Worm (Caenorhabditis elegans) whole organism, L1 larva: Measurements from ENCODE around the gene hsp-16.41.

Experiments used
- ama-1 ChIP-seq: fragments of 150-350 bp; optimal IDR thresholded peaks from 2 replicates; lab custom pipeline; 2014
- ceh-82 ChIP-seq, 3 experiments: fragments of 150-350 bp in 1 of 3; sonication (generic microtip) in 2 of 3; optimal IDR thresholded peaks; 2 replicates each; lab custom pipeline; 2014 to 2017; ENCODE audit warnings: missing biosample characterization in 3 of 3, missing genetic modification characterization in 3 of 3
- elt-3 ChIP-seq, 6 experiments: fragments of 150-350 bp in 1 of 6; sonication (generic microtip); optimal IDR thresholded peaks; 2 replicates each; lab custom pipeline; 2017 to 2018; ENCODE audit warnings: missing biosample characterization in 6 of 6, missing genetic modification characterization in 6 of 6, inconsistent platforms in 1 of 6
- fkh-10 ChIP-seq: sonication (generic microtip); optimal IDR thresholded peaks from 2 replicates; lab custom pipeline; 2017; ENCODE audit warnings: missing biosample characterization, missing genetic modification reagents, missing genetic modification characterization
- lsy-2 ChIP-seq, 2 experiments: fragments of 150-350 bp; optimal IDR thresholded peaks; 2 replicates each; lab custom pipeline; 2014; ENCODE audit warnings: missing biosample characterization in 2 of 2, missing genetic modification characterization in 2 of 2
- mdl-1 ChIP-seq, 2 experiments: fragments of 150-350 bp; optimal IDR thresholded peaks; 2 replicates each; lab custom pipeline; 2014 to 2017; ENCODE audit warnings: missing biosample characterization in 2 of 2, missing genetic modification characterization in 2 of 2, inconsistent platforms in 1 of 2
- mef-2 ChIP-seq: fragments of 150-350 bp; optimal IDR thresholded peaks from 2 replicates; lab custom pipeline; 2014; ENCODE audit warnings: missing biosample characterization, missing genetic modification characterization
- nhr-76 ChIP-seq: sonication (generic microtip); optimal IDR thresholded peaks from 2 replicates; lab custom pipeline; 2017; ENCODE audit warnings: missing biosample characterization, missing genetic modification characterization
- sox-4 ChIP-seq: sonication (generic microtip); optimal IDR thresholded peaks from 2 replicates; lab custom pipeline; 2016; ENCODE audit warnings: missing genetic modification characterization, missing compliant biosample characterization
- swsn-7 ChIP-seq: sonication (generic microtip); optimal IDR thresholded peaks from 2 replicates; lab custom pipeline; 2016; ENCODE audit warnings: missing genetic modification characterization, missing compliant biosample characterization
- unc-130 ChIP-seq: fragments of 150-350 bp; optimal IDR thresholded peaks from 2 replicates; lab custom pipeline; 2017; ENCODE audit warnings: missing biosample characterization, missing genetic modification characterization, inconsistent platforms
- unc-86 ChIP-seq: sonication (generic microtip); optimal IDR thresholded peaks from 2 replicates; lab custom pipeline; 2016; ENCODE audit warnings: missing genetic modification characterization, missing compliant biosample characterization
- zag-1 ChIP-seq: fragments of 150-350 bp; optimal IDR thresholded peaks from 2 replicates; lab custom pipeline; 2014; ENCODE audit warnings: missing biosample characterization, missing genetic modification characterization

DNA sequence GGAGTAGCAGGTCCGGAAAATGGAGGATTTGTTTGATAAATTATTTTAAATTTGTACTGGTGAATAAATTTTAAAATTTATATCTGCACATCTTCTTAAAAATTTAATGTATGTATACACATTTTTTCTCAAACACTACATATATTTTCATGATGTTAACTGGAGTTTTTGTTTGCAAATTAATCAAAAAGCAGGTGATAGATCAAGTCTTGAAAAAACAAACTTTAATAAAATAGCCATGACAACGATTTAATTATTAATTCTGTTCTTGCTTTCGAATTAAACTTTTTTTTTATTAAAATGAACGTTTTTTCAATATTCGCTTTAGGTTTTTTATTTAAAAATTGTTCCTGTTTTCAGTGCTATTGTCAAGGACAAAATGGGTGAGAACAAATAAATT, 10.8 kb upstream of the hsp-16.41 start, which contains the start of gene F36H9.1:
- TF ChIP-seq nhr-76 (tag; lab: Kevin White, UChicago) (no peak), unc-86 (tag; lab: Kevin White, UChicago) (no peak), sox-4 (tag; lab: Kevin White, UChicago) (no peak), swsn-7 (tag; lab: Kevin White, UChicago) (no peak), mef-2 (tag; lab: Kevin White, UChicago) (no peak), fkh-10 (no peak), ceh-82 (tag; optimal IDR thresholded peaks at IDR 0.05; lab: Kevin White, UChicago) (no peak), ama-1 (lab: Kevin White, UChicago) (no peak), mdl-1 (tag; optimal IDR thresholded peaks at IDR 0.05; lab: Kevin White, UChicago) (no peak), lsy-2 (tag; optimal IDR thresholded peaks at IDR 0.05; lab: Kevin White, UChicago) (no peak), elt-3 (tag; optimal IDR thresholded peaks at IDR 0.05; lab: Kevin White, UChicago) (no peak), zag-1 (tag; lab: Kevin White, UChicago) (no peak), unc-130 (tag; lab: Kevin White, UChicago) (no peak)
